Worm (Caenorhabditis elegans) whole organism, late embryonic: ENCODE measurements around the gene T21C9.9.

Experiments
- ama-1 ChIP-seq: fragments of 150-350 bp; optimal IDR thresholded peaks from 2 replicates; lab custom pipeline; 2014
- ceh-19 ChIP-seq: fragments of 200-800 bp; sonication (Bioruptor generic); optimal IDR thresholded peaks from 2 replicates; lab custom pipeline; 2018; ENCODE audit warnings: mild to moderate bottlenecking, missing genetic modification characterization, missing compliant biosample characterization
- dmd-4 ChIP-seq: sonication (generic microtip); optimal IDR thresholded peaks from 2 replicates; lab custom pipeline; 2016; ENCODE audit warnings: borderline replicate concordance, missing genetic modification characterization, missing compliant biosample characterization
- ets-4 ChIP-seq: sonication (generic microtip); optimal IDR thresholded peaks from 2 replicates; lab custom pipeline; 2016; ENCODE audit warnings: missing genetic modification characterization, missing compliant biosample characterization
- fkh-10 ChIP-seq: fragments of 150-350 bp; optimal IDR thresholded peaks from 2 replicates; lab custom pipeline; 2014; ENCODE audit warnings: missing biosample characterization, missing genetic modification reagents, missing genetic modification characterization
- pag-3 ChIP-seq: sonication (generic microtip); optimal IDR thresholded peaks from 2 replicates; lab custom pipeline; 2016; ENCODE audit warnings: missing compliant biosample characterization, missing genetic modification characterization, borderline replicate concordance
- pax-1 ChIP-seq: fragments of 150-350 bp; optimal IDR thresholded peaks from 2 replicates; lab custom pipeline; 2014; ENCODE audit warnings: missing biosample characterization, missing genetic modification characterization
- sox-2 ChIP-seq: fragments of 200-800 bp; sonication (Bioruptor generic); IDR thresholded peaks from 2 replicates; pipeline ENCODE4 v1.3.6; 2022; ENCODE audit warnings: missing genetic modification reagents, missing genetic modification characterization, missing compliant biosample characterization
- syd-9 ChIP-seq: sonication (generic microtip); optimal IDR thresholded peaks from 2 replicates; lab custom pipeline; 2016; ENCODE audit warnings: mild to moderate bottlenecking, missing genetic modification characterization, moderate library complexity, missing compliant biosample characterization
- unc-55 ChIP-seq: sonication (generic microtip); optimal IDR thresholded peaks from 2 replicates; lab custom pipeline; 2017; ENCODE audit warnings: missing biosample characterization, missing genetic modification reagents, missing genetic modification characterization

DNA sequence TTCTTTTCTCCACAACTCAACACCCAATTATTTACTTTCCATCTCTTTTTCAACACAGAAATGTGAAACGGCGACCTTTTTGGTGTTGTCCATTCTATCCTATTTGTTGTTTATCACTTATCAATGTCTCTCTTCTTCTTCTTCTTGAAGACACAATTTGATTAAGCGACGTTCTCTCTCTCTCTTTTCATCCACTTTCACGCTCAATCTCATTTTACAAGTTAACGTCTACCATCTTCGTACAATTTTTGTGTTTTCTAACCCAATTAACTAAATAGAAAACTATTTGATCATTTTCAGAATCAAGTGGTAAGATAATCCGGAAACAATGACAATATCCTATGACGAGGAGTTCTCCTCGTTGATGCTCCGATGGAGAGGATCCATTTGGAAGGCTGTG is 34.7 kb downstream of the T21C9.9 start, which contains the start of gene best-14:
- no peak for TF ChIP-seq ceh-19 (GFP tag; lab: Kevin White, UChicago)
- no peak for TF ChIP-seq ets-4 (tag; lab: Kevin White, UChicago)
- TF ChIP-seq syd-9 (tag; lab: Kevin White, UChicago): no peak
- TF ChIP-seq dmd-4 (tag; lab: Kevin White, UChicago): no peak
- no peak for TF ChIP-seq fkh-10
- TF ChIP-seq pag-3 (tag; lab: Kevin White, UChicago): no peak
- TF ChIP-seq ama-1 (lab: Kevin White, UChicago): no peak
- TF ChIP-seq unc-55 (GFP tag; lab: Kevin White, UChicago): no peak
- no peak for TF ChIP-seq pax-1 (tag; lab: Kevin White, UChicago)
- no peak for TF ChIP-seq sox-2 (GFP tag; lab: Robert Waterston, UW)
